Worm (Caenorhabditis elegans): ENCODE measurements around the gene moc-2.

moc-2 gene

ce11 chrV:6464765-6465164 is 39.2 kb downstream of the moc-2 start, which contains the start of gene unc-83:
Gene unc-83 (plus strand): TSS chrV:6465065.
- TF ChIP-seq ceh-13 (GFP tag; optimal IDR thresholded peaks at IDR 0.05): no peak
- no peak for TF ChIP-seq scrt-1 (GFP tag; IDR thresholded peaks at IDR 0.05)
- no peak for TF ChIP-seq hnd-1 (tag; optimal IDR thresholded peaks at IDR 0.05)
- TF ChIP-seq pes-1 (GFP tag; IDR thresholded peaks at IDR 0.05): no peak
- no peak for TF ChIP-seq aly-1 (tag; optimal IDR thresholded peaks at IDR 0.05)
- no peak for TF ChIP-seq tra-4 (tag; optimal IDR thresholded peaks at IDR 0.05)
- TF ChIP-seq sea-1 (GFP tag; conservative IDR thresholded peaks at IDR 0.05): no peak
- no peak for TF ChIP-seq flt-1 (GFP tag; IDR thresholded peaks at IDR 0.05)
- no peak for TF ChIP-seq ets-7 (tag; optimal IDR thresholded peaks at IDR 0.05)
- no peak for TF ChIP-seq B0310.2 (tag; optimal IDR thresholded peaks at IDR 0.05)

- TF ChIP-seq ceh-13 (GFP tag; optimal IDR thresholded peaks at IDR 0.05): no peak
- no peak for TF ChIP-seq sea-1 (GFP tag; conservative IDR thresholded peaks at IDR 0.05)
- TF ChIP-seq tra-4 (tag; optimal IDR thresholded peaks at IDR 0.05): no peak
- no peak for TF ChIP-seq flt-1 (GFP tag; IDR thresholded peaks at IDR 0.05)
- TF ChIP-seq tbx-11 (GFP tag; IDR thresholded peaks at IDR 0.05): no peak
- TF ChIP-seq ets-7 (tag; optimal IDR thresholded peaks at IDR 0.05): no peak
- no peak for TF ChIP-seq aly-1 (tag; optimal IDR thresholded peaks at IDR 0.05)
- no peak for TF ChIP-seq hnd-1 (tag; optimal IDR thresholded peaks at IDR 0.05)
- TF ChIP-seq B0310.2 (tag; optimal IDR thresholded peaks at IDR 0.05): no peak
- TF ChIP-seq hmg-4 (GFP tag; optimal IDR thresholded peaks at IDR 0.05): no peak
- no peak for TF ChIP-seq tbx-37 (GFP tag; conservative IDR thresholded peaks at IDR 0.05)
- TF ChIP-seq ceh-36 (tag; optimal IDR thresholded peaks at IDR 0.05): no peak
- no peak for TF ChIP-seq ama-1 (optimal IDR thresholded peaks at IDR 0.05)
- TF ChIP-seq scrt-1 (GFP tag; IDR thresholded peaks at IDR 0.05): no peak
Observed at ce11 chrV:6464238-6464637, 39.7 kb downstream of the moc-2 start.

ce11 chrV:6462606-6463005 is 41.4 kb downstream of the moc-2 start:
- TF ChIP-seq hmbx-1 (tag; optimal IDR thresholded peaks at IDR 0.05): no peak

ce11 chrV:6461250-6461649 is 42.7 kb downstream of the moc-2 start:
- TF ChIP-seq ets-7 (tag; optimal IDR thresholded peaks at IDR 0.05): no peak
- no peak for TF ChIP-seq F13C5.2 (tag; optimal IDR thresholded peaks at IDR 0.05)
- no peak for TF ChIP-seq hmbx-1 (tag; optimal IDR thresholded peaks at IDR 0.05)
- TF ChIP-seq hnd-1 (tag; optimal IDR thresholded peaks at IDR 0.05): no peak
- TF ChIP-seq scrt-1 (GFP tag; IDR thresholded peaks at IDR 0.05): no peak
- TF ChIP-seq tbx-11 (GFP tag; IDR thresholded peaks at IDR 0.05): no peak
- no peak for TF ChIP-seq tbx-37 (GFP tag; conservative IDR thresholded peaks at IDR 0.05)

- TF ChIP-seq tbx-11 (GFP tag; IDR thresholded peaks at IDR 0.05): no peak
- TF ChIP-seq sea-1 (GFP tag; conservative IDR thresholded peaks at IDR 0.05): no peak
- TF ChIP-seq pes-1 (GFP tag; IDR thresholded peaks at IDR 0.05): no peak
- no peak for TF ChIP-seq flt-1 (GFP tag; IDR thresholded peaks at IDR 0.05)
- no peak for TF ChIP-seq hmbx-1 (tag; optimal IDR thresholded peaks at IDR 0.05)
- no peak for TF ChIP-seq tra-4 (tag; optimal IDR thresholded peaks at IDR 0.05)
- TF ChIP-seq ceh-36 (tag; optimal IDR thresholded peaks at IDR 0.05): no peak
- TF ChIP-seq B0310.2 (tag; optimal IDR thresholded peaks at IDR 0.05): no peak
- TF ChIP-seq hmg-4 (GFP tag; optimal IDR thresholded peaks at IDR 0.05): no peak
- TF ChIP-seq scrt-1 (GFP tag; IDR thresholded peaks at IDR 0.05): no peak
- TF ChIP-seq F13C5.2 (tag; optimal IDR thresholded peaks at IDR 0.05): no peak
- no peak for TF ChIP-seq ets-7 (tag; optimal IDR thresholded peaks at IDR 0.05)
- TF ChIP-seq tbx-37 (GFP tag; conservative IDR thresholded peaks at IDR 0.05): no peak
- TF ChIP-seq ama-1 (optimal IDR thresholded peaks at IDR 0.05): no peak
- no peak for TF ChIP-seq ceh-13 (GFP tag; optimal IDR thresholded peaks at IDR 0.05)
- no peak for TF ChIP-seq hnd-1 (tag; optimal IDR thresholded peaks at IDR 0.05)
Observed at ce11 chrV:6458302-6458998, 45.5 kb downstream of the moc-2 start.

- no peak for TF ChIP-seq ceh-13 (GFP tag; optimal IDR thresholded peaks at IDR 0.05)
- no peak for TF ChIP-seq pes-1 (GFP tag; IDR thresholded peaks at IDR 0.05)
- no peak for TF ChIP-seq tbx-37 (GFP tag; conservative IDR thresholded peaks at IDR 0.05)
- no peak for TF ChIP-seq hnd-1 (tag; optimal IDR thresholded peaks at IDR 0.05)
- no peak for TF ChIP-seq B0310.2 (tag; optimal IDR thresholded peaks at IDR 0.05)
- TF ChIP-seq hmg-4 (GFP tag; optimal IDR thresholded peaks at IDR 0.05): no peak
- no peak for TF ChIP-seq scrt-1 (GFP tag; IDR thresholded peaks at IDR 0.05)
- TF ChIP-seq sea-1 (GFP tag; conservative IDR thresholded peaks at IDR 0.05): no peak
- no peak for TF ChIP-seq ama-1 (optimal IDR thresholded peaks at IDR 0.05)
- no peak for TF ChIP-seq ceh-36 (tag; optimal IDR thresholded peaks at IDR 0.05)
- no peak for TF ChIP-seq F13C5.2 (tag; optimal IDR thresholded peaks at IDR 0.05)
- TF ChIP-seq aly-1 (tag; optimal IDR thresholded peaks at IDR 0.05): no peak
- TF ChIP-seq tbx-11 (GFP tag; IDR thresholded peaks at IDR 0.05): no peak
- no peak for TF ChIP-seq flt-1 (GFP tag; IDR thresholded peaks at IDR 0.05)
- TF ChIP-seq tra-4 (tag; optimal IDR thresholded peaks at IDR 0.05): no peak
- TF ChIP-seq ets-7 (tag; optimal IDR thresholded peaks at IDR 0.05): no peak
- TF ChIP-seq hmbx-1 (tag; optimal IDR thresholded peaks at IDR 0.05): no peak
Observed at ce11 chrV:6456903-6457302, 47.1 kb downstream of the moc-2 start.

- TF ChIP-seq hmbx-1 (tag; optimal IDR thresholded peaks at IDR 0.05) (no peak), ets-7 (tag; optimal IDR thresholded peaks at IDR 0.05) (no peak), pes-1 (GFP tag; IDR thresholded peaks at IDR 0.05) (no peak), ama-1 (optimal IDR thresholded peaks at IDR 0.05) (no peak), sea-1 (GFP tag; conservative IDR thresholded peaks at IDR 0.05) (no peak), ceh-36 (tag; optimal IDR thresholded peaks at IDR 0.05) (no peak), ceh-13 (GFP tag; optimal IDR thresholded peaks at IDR 0.05) (no peak), B0310.2 (tag; optimal IDR thresholded peaks at IDR 0.05) (no peak), hmg-4 (GFP tag; optimal IDR thresholded peaks at IDR 0.05) (no peak), tra-4 (tag; optimal IDR thresholded peaks at IDR 0.05) (no peak), tbx-37 (GFP tag; conservative IDR thresholded peaks at IDR 0.05) (no peak), flt-1 (GFP tag; IDR thresholded peaks at IDR 0.05) (no peak), hnd-1 (tag; optimal IDR thresholded peaks at IDR 0.05) (no peak), tbx-11 (GFP tag; IDR thresholded peaks at IDR 0.05) (no peak), scrt-1 (GFP tag; IDR thresholded peaks at IDR 0.05) (no peak), aly-1 (tag; optimal IDR thresholded peaks at IDR 0.05) (no peak), F13C5.2 (tag; optimal IDR thresholded peaks at IDR 0.05) (no peak)
Observed at ce11 chrV:6453122-6453521, 50.9 kb downstream of the moc-2 start, which contains the start of gene acl-9. Gene acl-9 (plus strand): TSS chrV:6453226.

Data from whole organism, early embryonic.